Worm (Caenorhabditis elegans) whole organism, L1 larva: ENCODE data around the gene F11E6.11.

ENCODE experiments used
- ces-1 ChIP-seq: fragments of 150-350 bp; optimal IDR thresholded peaks from 2 replicates; lab custom pipeline; 2014; ENCODE audit warnings: missing biosample characterization, missing genetic modification reagents, missing genetic modification characterization
- hpl-2 ChIP-seq: fragments of 150-350 bp; optimal IDR thresholded peaks from 2 replicates; lab custom pipeline; 2014; ENCODE audit warnings: missing biosample characterization, missing genetic modification reagents, missing genetic modification characterization
- mdl-1 ChIP-seq, 2 experiments: fragments of 150-350 bp; optimal IDR thresholded peaks; 2 replicates each; lab custom pipeline; 2014 to 2017; ENCODE audit warnings: missing biosample characterization in 2 of 2, missing genetic modification characterization in 2 of 2, inconsistent platforms in 1 of 2
- mep-1 ChIP-seq: fragments of 150-350 bp; optimal IDR thresholded peaks from 2 replicates; lab custom pipeline; 2014; ENCODE audit warnings: missing biosample characterization, missing genetic modification characterization
- nhr-76 ChIP-seq: sonication (generic microtip); optimal IDR thresholded peaks from 2 replicates; lab custom pipeline; 2017; ENCODE audit warnings: missing biosample characterization, missing genetic modification characterization
- snpc-4 ChIP-seq: fragments of 150-350 bp; optimal IDR thresholded peaks from 2 replicates; lab custom pipeline; 2014; ENCODE audit warnings: missing biosample characterization, missing genetic modification characterization
- swsn-7 ChIP-seq: sonication (generic microtip); optimal IDR thresholded peaks from 2 replicates; lab custom pipeline; 2016; ENCODE audit warnings: missing genetic modification characterization, missing compliant biosample characterization
- unc-130 ChIP-seq: fragments of 150-350 bp; optimal IDR thresholded peaks from 2 replicates; lab custom pipeline; 2017; ENCODE audit warnings: missing biosample characterization, missing genetic modification characterization, inconsistent platforms

DNA sequence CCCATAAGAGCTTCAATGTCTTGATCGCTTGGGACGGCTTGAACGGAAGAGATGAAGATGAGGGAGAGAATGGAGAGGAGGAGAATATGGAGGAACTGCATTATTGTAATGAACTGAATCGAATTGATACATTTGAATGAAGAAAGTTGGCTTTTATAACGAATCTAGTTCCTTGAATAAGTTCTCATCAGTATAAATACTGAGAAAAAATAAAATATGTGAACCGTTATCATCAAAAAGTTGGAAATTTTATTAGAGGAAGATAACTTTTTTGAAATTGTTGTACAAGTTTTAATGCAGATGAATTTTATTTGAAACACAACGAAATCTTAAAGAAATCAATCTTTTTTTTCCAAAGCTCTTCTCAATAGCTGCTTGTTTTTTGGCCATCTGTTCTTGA lies 35.6 kb upstream of the F11E6.11 start, which contains the start of gene T02D1.7:
- TF ChIP-seq nhr-76 (tag; lab: Kevin White, UChicago) (no peak), unc-130 (no peak), hpl-2 (no peak), swsn-7 (tag; lab: Kevin White, UChicago) (no peak), snpc-4 (no peak), mdl-1 (tag; optimal IDR thresholded peaks at IDR 0.05; lab: Kevin White, UChicago) (no peak), ces-1 (GFP tag; lab: Kevin White, UChicago) (no peak), mep-1 (no peak)
